Worm (Caenorhabditis elegans): Measurements from ENCODE around the gene C18E9.7.

DNA sequence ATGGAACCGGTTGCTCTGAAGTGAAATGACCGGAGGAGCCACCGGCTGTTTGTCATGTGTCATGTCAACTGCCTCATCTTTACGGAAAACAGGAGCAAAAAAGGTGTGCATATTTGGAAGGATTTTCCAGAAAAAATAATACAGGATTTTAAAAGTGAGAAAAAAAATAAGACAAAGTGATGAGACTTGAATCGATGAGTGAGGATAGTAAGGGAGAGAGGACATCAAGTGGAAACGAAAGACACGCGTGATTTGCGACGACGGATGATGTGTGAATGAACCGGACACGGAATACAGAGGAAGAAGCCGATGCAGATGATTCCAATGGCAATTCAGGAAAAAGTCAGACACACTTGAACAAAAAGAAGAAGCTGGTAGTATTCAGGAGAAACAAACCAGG, 41.7 kb upstream of the C18E9.7 start:
- TF ChIP-seq sea-1 (GFP tag; conservative IDR thresholded peaks at IDR 0.05): no peak
- TF ChIP-seq ama-1 (optimal IDR thresholded peaks at IDR 0.05): no peak

Measured in whole organism, early embryonic.